ENCODE assay signal across 1 fruit fly cellular context in the genomic region with DNA sequence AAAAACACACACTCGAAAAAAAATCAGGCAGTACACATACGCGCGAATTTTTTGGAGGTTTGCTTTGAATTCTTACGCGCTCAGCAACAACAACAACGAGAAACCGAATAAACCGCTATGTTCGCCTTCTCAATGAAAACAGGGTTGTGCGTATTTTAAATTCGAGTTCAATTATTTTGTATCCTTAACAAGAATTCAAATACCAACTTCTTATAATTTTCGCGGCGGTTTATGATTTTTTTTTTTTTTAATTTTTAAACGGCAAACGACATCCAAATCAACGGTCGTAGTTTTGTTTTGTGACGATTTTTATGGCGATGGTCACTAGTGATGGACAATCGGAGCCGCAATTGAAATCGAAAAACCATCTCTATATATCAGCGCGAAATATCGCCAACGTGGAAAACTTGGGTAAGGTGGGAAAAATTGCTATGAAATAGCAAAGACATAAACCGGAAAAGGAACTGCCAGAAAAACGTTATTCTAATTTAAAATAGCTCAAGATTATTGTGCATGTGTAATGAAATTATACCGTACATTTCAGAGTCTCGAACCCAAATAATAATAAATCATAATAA.
TF ChIP-seq lines count a peak whose summit lies in the region.

A gene (minus strand): TSS at position 332 of the 578 bp plus-strand sequence.

TF ChIP-seq in whole organism, embryonic, 481 proteins besides CTCF, POLR2A, EP300 and RAD21 (continued from another document and continues in another):
- TF ChIP-seq run (tag; optimal IDR thresholded peaks at IDR 0.05; lab: Kevin White, UChicago) (peak; percentile 53), Adf1 (GFP tag; IDR thresholded peaks at IDR 0.05; lab: Robert Waterston, UW) (peak; percentile 40), CG17802 (tag; optimal IDR thresholded peaks at IDR 0.05; lab: Kevin White, UChicago) (peak; percentile 31), CG2889 (GFP tag; IDR thresholded peaks at IDR 0.05; lab: Robert Waterston, UW) (no peak), sna (GFP tag; IDR thresholded peaks at IDR 0.05; lab: Robert Waterston, UW; ENCODE audit: partially characterized antibody) (peak; percentile 79; the same call in 1 of the 2 replicates), CG10147 (GFP tag; optimal IDR thresholded peaks at IDR 0.05; lab: Kevin White, UChicago) (peak; percentile 49), D (optimal IDR thresholded peaks at IDR 0.05; lab: Kevin White, UChicago) (no peak), D (GFP tag; optimal IDR thresholded peaks at IDR 0.05; lab: Kevin White, UChicago) (no peak), sens-2 (GFP tag; IDR thresholded peaks at IDR 0.05; lab: Robert Waterston, UW) (peak; percentile 70), chm (GFP tag; IDR thresholded peaks at IDR 0.05; lab: Robert Waterston, UW) (peak; percentile 88), Bteb2 (GFP tag; optimal IDR thresholded peaks at IDR 0.05; lab: Kevin White, UChicago) (peak; percentile 88), Side (GFP tag; optimal IDR thresholded peaks at IDR 0.05; lab: Kevin White, UChicago) (peak; percentile 87), gfzf (GFP tag; optimal IDR thresholded peaks at IDR 0.05; lab: Kevin White, UChicago) (peak; percentile 65), tup (GFP tag; optimal IDR thresholded peaks at IDR 0.05; lab: Kevin White, UChicago) (no peak), disco-r (GFP tag; optimal IDR thresholded peaks at IDR 0.05; lab: Kevin White, UChicago) (peak; percentile 83), CG1529 (GFP tag; optimal IDR thresholded peaks at IDR 0.05; lab: Kevin White, UChicago) (peak; percentile 6), Dip3 (GFP tag; optimal IDR thresholded peaks at IDR 0.05; lab: Kevin White, UChicago) (peak; percentile 86), CG3407 (GFP tag; optimal IDR thresholded peaks at IDR 0.05; lab: Kevin White, UChicago) (peak; percentile 76), zen2 (GFP tag; IDR thresholded peaks at IDR 0.05; lab: Robert Waterston, UW; ENCODE audit: partially characterized antibody) (peak; percentile 71), gcm (GFP tag; optimal IDR thresholded peaks at IDR 0.05; lab: Kevin White, UChicago) (peak; percentile 46), CG6175 (GFP tag; IDR thresholded peaks at IDR 0.05; lab: Robert Waterston, UW) (peak; percentile 79), Dfd (GFP tag; optimal IDR thresholded peaks at IDR 0.05; lab: Kevin White, UChicago) (no peak), CG9876 (GFP tag; optimal IDR thresholded peaks at IDR 0.05; lab: Kevin White, UChicago) (peak; percentile 95), CG17186 (GFP tag; optimal IDR thresholded peaks at IDR 0.05; lab: Kevin White, UChicago) (peak; percentile 78), pan (optimal IDR thresholded peaks at IDR 0.05; lab: Kevin White, UChicago) (no peak), pan (GFP tag; optimal IDR thresholded peaks at IDR 0.05 in 1 of 2, IDR thresholded peaks at IDR 0.05 in 1 of 2) (peak in 1 of 2 experiments; percentile 79), Sin3A (optimal IDR thresholded peaks at IDR 0.05; lab: Kevin White, UChicago) (peak; percentile 39), Asciz (GFP tag; optimal IDR thresholded peaks at IDR 0.05; lab: Kevin White, UChicago) (peak; percentile 58), CG3847 (GFP tag; IDR thresholded peaks at IDR 0.05; lab: Robert Waterston, UW) (peak; percentile 81), CHES-1-like (GFP tag; optimal IDR thresholded peaks at IDR 0.05; lab: Kevin White, UChicago) (peak; percentile 91), CG17829 (tag; optimal IDR thresholded peaks at IDR 0.05; lab: Kevin White, UChicago) (peak; percentile 45), p53 (GFP tag; optimal IDR thresholded peaks at IDR 0.05; lab: Kevin White, UChicago) (peak; percentile 85), odd (GFP tag; optimal IDR thresholded peaks at IDR 0.05; lab: Kevin White, UChicago) (peak; percentile 63), vvl (GFP tag; IDR thresholded peaks at IDR 0.05; lab: Robert Waterston, UW) (peak; percentile 89), CG18262 (tag; optimal IDR thresholded peaks at IDR 0.05; lab: Kevin White, UChicago) (peak; percentile 31), CG9817 (tag; optimal IDR thresholded peaks at IDR 0.05; lab: Kevin White, UChicago) (peak; percentile 84), H2.0 (GFP tag; IDR thresholded peaks at IDR 0.05; lab: Robert Waterston, UW) (peak; percentile 78), CG1832 (GFP tag; optimal IDR thresholded peaks at IDR 0.05; lab: Kevin White, UChicago) (no peak), nerfin-1 (tag; optimal IDR thresholded peaks at IDR 0.05; lab: Kevin White, UChicago) (no peak), Ada2b (GFP tag; IDR thresholded peaks at IDR 0.05; lab: Robert Waterston, UW) (peak; percentile 57), stwl (tag; optimal IDR thresholded peaks at IDR 0.05; lab: Kevin White, UChicago) (peak; percentile 61), CG17612 (GFP tag; IDR thresholded peaks at IDR 0.05; lab: Robert Waterston, UW) (peak; percentile 60; the same call in 1 of the 2 replicates), klu (GFP tag; IDR thresholded peaks at IDR 0.05; lab: Robert Waterston, UW) (peak; percentile 60), Dek (tag; optimal IDR thresholded peaks at IDR 0.05; lab: Kevin White, UChicago) (peak; percentile 82), Nf-YC (tag; optimal IDR thresholded peaks at IDR 0.05; lab: Kevin White, UChicago) (peak; percentile 25), lilli (GFP tag; optimal IDR thresholded peaks at IDR 0.05; lab: Kevin White, UChicago) (peak; percentile 85), CG7271 (tag; optimal IDR thresholded peaks at IDR 0.05; lab: Kevin White, UChicago) (peak; percentile 76), BEAF-32 (GFP tag; optimal IDR thresholded peaks at IDR 0.05; lab: Kevin White, UChicago) (peak; percentile 97), CG16863 (GFP tag; optimal IDR thresholded peaks at IDR 0.05; lab: Kevin White, UChicago) (peak; percentile 56), repo (GFP tag; optimal IDR thresholded peaks at IDR 0.05; lab: Kevin White, UChicago) (peak; percentile 69), Gsc (GFP tag; IDR thresholded peaks at IDR 0.05; lab: Robert Waterston, UW) (no peak), cwo (GFP tag; optimal IDR thresholded peaks at IDR 0.05; lab: Kevin White, UChicago) (peak; percentile 34), croc (GFP tag; conservative IDR thresholded peaks at IDR 0.05; lab: Robert Waterston, UW) (peak; percentile 59; the same call in 2 of the 3 replicates), CG32772 (GFP tag; IDR thresholded peaks at IDR 0.05; lab: Robert Waterston, UW) (peak; percentile 70), bsh (GFP tag; optimal IDR thresholded peaks at IDR 0.05; lab: Kevin White, UChicago) (peak in 1 of 2 experiments; percentile 63), CoRest (tag; optimal IDR thresholded peaks at IDR 0.05; lab: Kevin White, UChicago) (peak; percentile 82), MTF-1 (GFP tag; optimal IDR thresholded peaks at IDR 0.05; lab: Kevin White, UChicago; ENCODE audit: borderline replicate concordance) (peak; percentile 81), Dbx (GFP tag; IDR thresholded peaks at IDR 0.05; lab: Robert Waterston, UW) (peak; percentile 90), slou (GFP tag; optimal IDR thresholded peaks at IDR 0.05; lab: Kevin White, UChicago) (peak; percentile 86), E2f1 (GFP tag; IDR thresholded peaks at IDR 0.05; lab: Robert Waterston, UW) (peak; percentile 76), C15 (GFP tag; IDR thresholded peaks at IDR 0.05; lab: Robert Waterston, UW) (peak; percentile 69; the same call in 1 of the 3 replicates), Kr (GFP tag; optimal IDR thresholded peaks at IDR 0.05; lab: Kevin White, UChicago) (no peak), pros (GFP tag; optimal IDR thresholded peaks at IDR 0.05; lab: Kevin White, UChicago) (no peak), ab (GFP tag; optimal IDR thresholded peaks at IDR 0.05; lab: Kevin White, UChicago) (peak; percentile 42), CG8478 (optimal IDR thresholded peaks at IDR 0.05; lab: Kevin White, UChicago) (no peak), Eip74EF (GFP tag; optimal IDR thresholded peaks at IDR 0.05; lab: Kevin White, UChicago) (peak in 1 of 2 experiments; percentile 3), tio (GFP tag; optimal IDR thresholded peaks at IDR 0.05; lab: Kevin White, UChicago) (peak; percentile 68), CG31441 (GFP tag; IDR thresholded peaks at IDR 0.05; lab: Robert Waterston, UW) (0 out of 2 replicates have a peak, but pooled peaks have one; percentile 32), phol (tag; optimal IDR thresholded peaks at IDR 0.05; lab: Kevin White, UChicago) (peak; percentile 75), slp2 (GFP tag; optimal IDR thresholded peaks at IDR 0.05; lab: Kevin White, UChicago) (peak; percentile 79), nmo (GFP tag; optimal IDR thresholded peaks at IDR 0.05; lab: Kevin White, UChicago) (peak; percentile 76), Lhr (GFP tag; optimal IDR thresholded peaks at IDR 0.05; lab: Kevin White, UChicago) (peak; percentile 95), CG17912 (GFP tag; optimal IDR thresholded peaks at IDR 0.05; lab: Kevin White, UChicago) (peak; percentile 91), CG10366 (GFP tag; IDR thresholded peaks at IDR 0.05; lab: Robert Waterston, UW) (peak; percentile 75), Xbp1 (GFP tag; optimal IDR thresholded peaks at IDR 0.05; lab: Kevin White, UChicago) (peak; percentile 88), Ptx1 (GFP tag; IDR thresholded peaks at IDR 0.05; lab: Robert Waterston, UW) (peak; percentile 72), tll (GFP tag; optimal IDR thresholded peaks at IDR 0.05; lab: Kevin White, UChicago) (no peak), CG12236 (GFP tag; optimal IDR thresholded peaks at IDR 0.05; lab: Kevin White, UChicago) (peak; percentile 81), bab2 (GFP tag; optimal IDR thresholded peaks at IDR 0.05; lab: Kevin White, UChicago) (peak; percentile 81), mam (GFP tag; optimal IDR thresholded peaks at IDR 0.05; lab: Kevin White, UChicago) (peak; percentile 89), dysf (GFP tag; IDR thresholded peaks at IDR 0.05; lab: Robert Waterston, UW) (peak; percentile 68; the same call in 2 of the 3 replicates), CG18476 (GFP tag; optimal IDR thresholded peaks at IDR 0.05; lab: Kevin White, UChicago) (no peak), mirr (GFP tag; optimal IDR thresholded peaks at IDR 0.05; lab: Kevin White, UChicago) (peak; percentile 70), fru (optimal IDR thresholded peaks at IDR 0.05; lab: Kevin White, UChicago) (no peak), CG13296 (GFP tag; optimal IDR thresholded peaks at IDR 0.05; lab: Kevin White, UChicago) (peak; percentile 73), nau (GFP tag; optimal IDR thresholded peaks at IDR 0.05; lab: Kevin White, UChicago) (peak; percentile 17), kay (GFP tag; optimal IDR thresholded peaks at IDR 0.05; lab: Kevin White, UChicago) (peak; percentile 38), pum (GFP tag; optimal IDR thresholded peaks at IDR 0.05; lab: Kevin White, UChicago) (peak; percentile 66), CG9727 (GFP tag; optimal IDR thresholded peaks at IDR 0.05; lab: Kevin White, UChicago) (peak; percentile 84), esg (GFP tag; conservative IDR thresholded peaks at IDR 0.05; lab: Robert Waterston, UW) (peak; percentile 24; the same call in 1 of the 2 replicates), Atf3 (GFP tag; optimal IDR thresholded peaks at IDR 0.05; lab: Kevin White, UChicago) (peak; percentile 74), Doc3 (GFP tag; IDR thresholded peaks at IDR 0.05; lab: Robert Waterston, UW; ENCODE audit: partially characterized antibody) (peak; percentile 69), Rfx (GFP tag; IDR thresholded peaks at IDR 0.05; lab: Robert Waterston, UW) (peak; percentile 91), Rx (GFP tag; IDR thresholded peaks at IDR 0.05; lab: Robert Waterston, UW) (peak; percentile 69), CG17359 (tag; optimal IDR thresholded peaks at IDR 0.05; lab: Kevin White, UChicago) (peak; percentile 53), CG12071 (GFP tag; optimal IDR thresholded peaks at IDR 0.05; lab: Kevin White, UChicago) (peak; percentile 44), zf30C (GFP tag; optimal IDR thresholded peaks at IDR 0.05; lab: Kevin White, UChicago) (no peak), z (GFP tag; IDR thresholded peaks at IDR 0.05; lab: Robert Waterston, UW) (no peak), CG13775 (GFP tag; optimal IDR thresholded peaks at IDR 0.05; lab: Kevin White, UChicago) (peak; percentile 76), Fer2 (tag; optimal IDR thresholded peaks at IDR 0.05; lab: Kevin White, UChicago) (peak; percentile 20), en (GFP tag; optimal IDR thresholded peaks at IDR 0.05; lab: Kevin White, UChicago) (peak; percentile 71), fd64A (GFP tag; optimal IDR thresholded peaks at IDR 0.05; lab: Kevin White, UChicago) (no peak), CG12299 (tag; optimal IDR thresholded peaks at IDR 0.05; lab: Kevin White, UChicago) (peak; percentile 78), Oli (tag; optimal IDR thresholded peaks at IDR 0.05; lab: Kevin White, UChicago) (peak; percentile 45), CG11504 (tag; optimal IDR thresholded peaks at IDR 0.05; lab: Kevin White, UChicago) (peak; percentile 61), salm (tag; optimal IDR thresholded peaks at IDR 0.05; lab: Kevin White, UChicago) (peak; percentile 58), al (GFP tag; IDR thresholded peaks at IDR 0.05; lab: Robert Waterston, UW) (peak; percentile 78), CG10565 (GFP tag; optimal IDR thresholded peaks at IDR 0.05; lab: Kevin White, UChicago) (no peak), CG18599 (GFP tag; optimal IDR thresholded peaks at IDR 0.05; lab: Kevin White, UChicago) (peak; percentile 73), CG10462 (GFP tag; optimal IDR thresholded peaks at IDR 0.05; lab: Kevin White, UChicago) (peak; percentile 68), CG4707 (GFP tag; optimal IDR thresholded peaks at IDR 0.05; lab: Kevin White, UChicago) (peak; percentile 63), CG8944 (GFP tag; optimal IDR thresholded peaks at IDR 0.05; lab: Kevin White, UChicago) (peak; percentile 85), MESR4 (GFP tag; optimal IDR thresholded peaks at IDR 0.05; lab: Kevin White, UChicago) (peak; percentile 21), sqz (GFP tag; optimal IDR thresholded peaks at IDR 0.05; lab: Kevin White, UChicago) (no peak), Fer3 (tag; optimal IDR thresholded peaks at IDR 0.05; lab: Kevin White, UChicago) (peak; percentile 72), fd96Cb (tag; optimal IDR thresholded peaks at IDR 0.05; lab: Kevin White, UChicago) (peak; percentile 2), h (optimal IDR thresholded peaks at IDR 0.05; lab: Kevin White, UChicago) (no peak), HHEX (GFP tag; optimal IDR thresholded peaks at IDR 0.05; lab: Kevin White, UChicago) (peak; percentile 59), sc (optimal IDR thresholded peaks at IDR 0.05; lab: Kevin White, UChicago) (no peak), sc (GFP tag; optimal IDR thresholded peaks at IDR 0.05; lab: Kevin White, UChicago) (peak; percentile 55), her (GFP tag; optimal IDR thresholded peaks at IDR 0.05; lab: Kevin White, UChicago) (peak; percentile 79), CG33557 (GFP tag; optimal IDR thresholded peaks at IDR 0.05; lab: Kevin White, UChicago) (peak; percentile 65), CG15073 (GFP tag; optimal IDR thresholded peaks at IDR 0.05; lab: Kevin White, UChicago) (no peak), grn (GFP tag; optimal IDR thresholded peaks at IDR 0.05; lab: Kevin White, UChicago) (peak; percentile 64)
